Worm (Caenorhabditis elegans): Measurements from ENCODE around the gene F59B1.4.

ce11 chrV:3605325-3605724 is 21.5 kb downstream of the F59B1.4 start, which contains the start of gene T22F3.8:
- TF ChIP-seq nhr-76 (tag; optimal IDR thresholded peaks at IDR 0.05) (no peak), pha-4 (tag; optimal IDR thresholded peaks at IDR 0.05) (no peak), ceh-43 (GFP tag; optimal IDR thresholded peaks at IDR 0.05) (no peak), elt-3 (tag; optimal IDR thresholded peaks at IDR 0.05) (no peak), unc-39 (tag; optimal IDR thresholded peaks at IDR 0.05) (no peak), unc-62 (GFP tag; optimal IDR thresholded peaks at IDR 0.05) (no peak), snpc-4 (tag; optimal IDR thresholded peaks at IDR 0.05) (no peak), lin-32 (GFP tag; optimal IDR thresholded peaks at IDR 0.05) (no peak), mab-5 (tag; optimal IDR thresholded peaks at IDR 0.05) (no peak), lsy-2 (tag; optimal IDR thresholded peaks at IDR 0.05) (no peak), flh-1 (GFP tag; optimal IDR thresholded peaks at IDR 0.05) (no peak), lin-13 (tag; optimal IDR thresholded peaks at IDR 0.05) (no peak), mls-2 (tag; optimal IDR thresholded peaks at IDR 0.05) (no peak)

Data from whole organism, mixed stage, embryonic.